Fruit fly (Drosophila melanogaster) whole organism, adult: Measurements from ENCODE around the gene CG15877.

Source experiments
- bab1 ChIP-seq: fragments of 200-800 bp; sonication (Bioruptor generic); optimal IDR thresholded peaks from 3 replicates; lab custom pipeline; 2019; ENCODE audit warnings: missing biosample characterization, mild to moderate bottlenecking, missing genetic modification characterization, moderate library complexity
- cic ChIP-seq: fragments of 200-800 bp; sonication (Bioruptor generic); optimal IDR thresholded peaks from 2 replicates; lab custom pipeline; 2017; ENCODE audit warnings: missing biosample characterization, mild to moderate bottlenecking, missing genetic modification characterization, moderate library complexity
- kay ChIP-seq: fragments of 200-800 bp; sonication (Bioruptor generic); peaks from one replicate; lab custom pipeline; 2016; ENCODE audit warnings: missing biosample characterization, missing genetic modification characterization, borderline replicate concordance

DNA sequence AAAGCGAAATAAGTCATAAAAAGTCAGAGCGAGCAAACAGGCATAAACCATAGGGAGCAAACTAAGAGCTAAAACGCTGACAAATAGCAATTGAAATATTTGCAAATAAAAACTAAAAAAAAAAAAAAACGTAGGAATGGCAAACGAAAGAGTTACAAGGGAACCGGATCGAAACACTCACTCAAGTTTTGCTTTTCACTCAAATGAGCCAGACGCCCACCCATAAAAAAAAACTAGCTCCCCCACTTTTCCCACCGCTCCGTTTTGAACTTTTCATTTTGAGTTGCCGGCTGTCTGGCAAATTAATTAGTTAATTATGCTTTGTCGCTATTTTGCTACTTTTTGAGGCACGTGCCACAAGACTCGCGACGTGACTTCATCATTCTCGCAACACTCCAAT lies 37.5 kb upstream of the CG15877 start:
- TF ChIP-seq cic (GFP tag; lab: Kevin White, UChicago) (no peak), bab1 (GFP tag; lab: Kevin White, UChicago) (no peak), kay (GFP tag; lab: Kevin White, UChicago) (no peak)
